Worm (Caenorhabditis elegans) whole organism, L1 larva: Measurements from ENCODE around the gene cln-3.1.

Experiments used
- C16A3.4 ChIP-seq: fragments of 150-350 bp; optimal IDR thresholded peaks from 2 replicates; lab custom pipeline; 2014; ENCODE audit warnings: missing biosample characterization, missing genetic modification characterization
- alr-1 ChIP-seq: fragments of 200-800 bp; sonication (Bioruptor generic); optimal IDR thresholded peaks from 2 replicates; lab custom pipeline; 2018; ENCODE audit warnings: borderline replicate concordance, mild to moderate bottlenecking, missing genetic modification characterization, missing compliant biosample characterization
- ama-1 ChIP-seq: fragments of 150-350 bp; optimal IDR thresholded peaks from 2 replicates; lab custom pipeline; 2014
- blmp-1 ChIP-seq: fragments of 150-350 bp; optimal IDR thresholded peaks from 2 replicates; lab custom pipeline; 2014; ENCODE audit warnings: missing biosample characterization, missing genetic modification characterization
- ceh-63 ChIP-seq: fragments of 200-800 bp; sonication (Bioruptor generic); optimal IDR thresholded peaks from 2 replicates; lab custom pipeline; 2018; ENCODE audit warnings: mild to moderate bottlenecking, missing genetic modification characterization, missing compliant biosample characterization
- ceh-8 ChIP-seq: fragments of 200-800 bp; sonication (Bioruptor generic); optimal IDR thresholded peaks from 2 replicates; lab custom pipeline; 2018; ENCODE audit warnings: mild to moderate bottlenecking, missing genetic modification characterization, moderate library complexity, missing compliant biosample characterization
- ceh-90 ChIP-seq: sonication (generic microtip); optimal IDR thresholded peaks from 2 replicates; lab custom pipeline; 2016; ENCODE audit warnings: missing genetic modification characterization, missing compliant biosample characterization
- ces-1 ChIP-seq: fragments of 150-350 bp; optimal IDR thresholded peaks from 2 replicates; lab custom pipeline; 2014; ENCODE audit warnings: missing biosample characterization, missing genetic modification reagents, missing genetic modification characterization
- dpl-1 ChIP-seq, 3 experiments: fragments of 150-350 bp in 2 of 3; sonication (generic microtip) in 1 of 3; optimal IDR thresholded peaks; 2 replicates each; lab custom pipeline; 2014 to 2017; ENCODE audit warnings: missing biosample characterization in 3 of 3, missing genetic modification characterization in 3 of 3, missing genetic modification reagents in 3 of 3
- dsc-1 ChIP-seq: sonication (generic microtip); optimal IDR thresholded peaks from 2 replicates; lab custom pipeline; 2016; ENCODE audit warnings: mild to moderate bottlenecking, missing genetic modification characterization, missing compliant biosample characterization
- efl-1 ChIP-seq, 4 experiments: fragments of 150-350 bp; optimal IDR thresholded peaks in 3 of 4; peaks in 1 of 4; 1 replicate in 1 of 4; 2 replicates in 3 of 4; lab custom pipeline; 2014; ENCODE audit warnings: missing biosample characterization in 2 of 4, missing genetic modification characterization in 2 of 4, missing genetic modification reagents in 2 of 4
- egl-27 ChIP-seq, 2 experiments: fragments of 150-350 bp in 1 of 2; sonication (generic microtip); optimal IDR thresholded peaks; 3 replicates each; lab custom pipeline; 2017 to 2018; ENCODE audit warnings: missing biosample characterization in 2 of 2, missing genetic modification characterization in 2 of 2, missing genetic modification reagents in 2 of 2
- elt-2 ChIP-seq: sonication (generic microtip); optimal IDR thresholded peaks from 2 replicates; lab custom pipeline; 2016; ENCODE audit warnings: missing genetic modification characterization, mild to moderate bottlenecking, inconsistent platforms, missing compliant biosample characterization, missing genetic modification reagents
- elt-3 ChIP-seq, 6 experiments: fragments of 150-350 bp in 1 of 6; sonication (generic microtip); optimal IDR thresholded peaks; 2 replicates each; lab custom pipeline; 2017 to 2018; ENCODE audit warnings: missing biosample characterization in 6 of 6, missing genetic modification characterization in 6 of 6, inconsistent platforms in 1 of 6
- ets-5 ChIP-seq: fragments of 200-800 bp; sonication (Bioruptor generic); IDR thresholded peaks from 2 replicates; pipeline ENCODE4 v1.3.6; 2022; ENCODE audit warnings: missing genetic modification characterization, missing compliant biosample characterization
- fkh-10 ChIP-seq: sonication (generic microtip); optimal IDR thresholded peaks from 2 replicates; lab custom pipeline; 2017; ENCODE audit warnings: missing biosample characterization, missing genetic modification reagents, missing genetic modification characterization
- fkh-8 ChIP-seq: sonication (generic microtip); optimal IDR thresholded peaks from 2 replicates; lab custom pipeline; 2016; ENCODE audit warnings: mild to moderate bottlenecking, missing genetic modification characterization, missing compliant biosample characterization
- hpl-2 ChIP-seq: fragments of 150-350 bp; optimal IDR thresholded peaks from 2 replicates; lab custom pipeline; 2014; ENCODE audit warnings: missing biosample characterization, missing genetic modification reagents, missing genetic modification characterization
- lin-13 ChIP-seq: fragments of 150-350 bp; optimal IDR thresholded peaks from 2 replicates; lab custom pipeline; 2014; ENCODE audit warnings: missing biosample characterization, missing genetic modification reagents, missing genetic modification characterization
- lin-14 ChIP-seq: fragments of 200-800 bp; sonication (Bioruptor generic); optimal IDR thresholded peaks from 2 replicates; lab custom pipeline; 2018; ENCODE audit warnings: mild to moderate bottlenecking, missing genetic modification characterization, moderate library complexity, missing compliant biosample characterization
- lin-35 ChIP-seq, 2 experiments: fragments of 150-350 bp; optimal IDR thresholded peaks; 2 replicates each; lab custom pipeline; 2014; ENCODE audit warnings: missing biosample characterization in 2 of 2, missing genetic modification characterization in 2 of 2, missing genetic modification reagents in 2 of 2
- lsy-2 ChIP-seq, 2 experiments: fragments of 150-350 bp; optimal IDR thresholded peaks; 2 replicates each; lab custom pipeline; 2014; ENCODE audit warnings: missing biosample characterization in 2 of 2, missing genetic modification characterization in 2 of 2
- mab-9 ChIP-seq: fragments of 200-800 bp; sonication (Bioruptor generic); IDR thresholded peaks from 2 replicates; pipeline ENCODE4 v1.3.6; 2022; ENCODE audit warnings: missing genetic modification reagents, missing genetic modification characterization, missing compliant biosample characterization
- mdl-1 ChIP-seq, 2 experiments: fragments of 150-350 bp; optimal IDR thresholded peaks; 2 replicates each; lab custom pipeline; 2014 to 2017; ENCODE audit warnings: missing biosample characterization in 2 of 2, missing genetic modification characterization in 2 of 2, inconsistent platforms in 1 of 2
- nhr-11 ChIP-seq: fragments of 150-350 bp; optimal IDR thresholded peaks from 2 replicates; lab custom pipeline; 2014; ENCODE audit warnings: missing biosample characterization, missing genetic modification characterization
- nhr-19 ChIP-seq: fragments of 200-800 bp; sonication (Bioruptor generic); conservative IDR thresholded peaks from 2 replicates; pipeline ENCODE4 v1.3.6; 2022; ENCODE audit warnings: missing genetic modification characterization, missing compliant biosample characterization
- nhr-20 ChIP-seq: sonication (generic microtip); optimal IDR thresholded peaks from 2 replicates; lab custom pipeline; 2016; ENCODE audit warnings: mild to moderate bottlenecking, missing genetic modification characterization, missing compliant biosample characterization
- nhr-237 ChIP-seq: fragments of 150-350 bp; optimal IDR thresholded peaks from 2 replicates; lab custom pipeline; 2014; ENCODE audit warnings: missing biosample characterization, missing genetic modification characterization
- nhr-28 ChIP-seq: fragments of 150-350 bp; optimal IDR thresholded peaks from 2 replicates; lab custom pipeline; 2014; ENCODE audit warnings: missing biosample characterization, missing genetic modification characterization
- nhr-47 ChIP-seq: sonication (generic microtip); optimal IDR thresholded peaks from 2 replicates; lab custom pipeline; 2016; ENCODE audit warnings: mild to moderate bottlenecking, missing genetic modification characterization, moderate library complexity, missing compliant biosample characterization
- nhr-71 ChIP-seq: sonication (generic microtip); optimal IDR thresholded peaks from 2 replicates; lab custom pipeline; 2016; ENCODE audit warnings: mild to moderate bottlenecking, missing genetic modification characterization, moderate library complexity, missing compliant biosample characterization
- nhr-85 ChIP-seq: sonication (generic microtip); peaks from one replicate; lab custom pipeline; 2016; ENCODE audit warnings: missing genetic modification characterization, inconsistent platforms, missing compliant biosample characterization
- nhr-90 ChIP-seq: sonication (generic microtip); optimal IDR thresholded peaks from 2 replicates; lab custom pipeline; 2016; ENCODE audit warnings: mild to moderate bottlenecking, missing genetic modification characterization, missing compliant biosample characterization; ENCODE audit not compliant: poor library complexity
- pax-3 ChIP-seq: fragments of 200-800 bp; sonication (Bioruptor generic); optimal IDR thresholded peaks from 2 replicates; lab custom pipeline; 2018; ENCODE audit warnings: mild to moderate bottlenecking, missing genetic modification characterization, moderate library complexity, missing compliant biosample characterization
- skn-1 ChIP-seq: fragments of 150-350 bp; optimal IDR thresholded peaks from 2 replicates; lab custom pipeline; 2014; ENCODE audit warnings: missing biosample characterization, missing genetic modification characterization
- snu-23 ChIP-seq: sonication (generic microtip); optimal IDR thresholded peaks from 2 replicates; lab custom pipeline; 2016; ENCODE audit warnings: missing genetic modification characterization, missing compliant biosample characterization
- sox-4 ChIP-seq: sonication (generic microtip); optimal IDR thresholded peaks from 2 replicates; lab custom pipeline; 2016; ENCODE audit warnings: missing genetic modification characterization, missing compliant biosample characterization
- sptf-1 ChIP-seq: fragments of 150-350 bp; optimal IDR thresholded peaks from 2 replicates; lab custom pipeline; 2014; ENCODE audit warnings: missing biosample characterization, missing genetic modification characterization
- sup-37 ChIP-seq: fragments of 200-800 bp; sonication (Bioruptor generic); optimal IDR thresholded peaks from 2 replicates; lab custom pipeline; 2018; ENCODE audit warnings: mild to moderate bottlenecking, missing genetic modification characterization, missing compliant biosample characterization
- swsn-7 ChIP-seq: sonication (generic microtip); optimal IDR thresholded peaks from 2 replicates; lab custom pipeline; 2016; ENCODE audit warnings: missing genetic modification characterization, missing compliant biosample characterization
- tbx-2 ChIP-seq: sonication (generic microtip); optimal IDR thresholded peaks from 2 replicates; lab custom pipeline; 2016; ENCODE audit warnings: missing genetic modification characterization, missing compliant biosample characterization
- unc-86 ChIP-seq: sonication (generic microtip); optimal IDR thresholded peaks from 2 replicates; lab custom pipeline; 2016; ENCODE audit warnings: missing genetic modification characterization, missing compliant biosample characterization
- vab-15 ChIP-seq: sonication (generic microtip); optimal IDR thresholded peaks from 2 replicates; lab custom pipeline; 2017; ENCODE audit warnings: missing genotype, mild to moderate bottlenecking, missing genetic modification characterization, missing compliant biosample characterization
- xbp-1 ChIP-seq: sonication (generic microtip); optimal IDR thresholded peaks from 2 replicates; lab custom pipeline; 2016; ENCODE audit warnings: missing genetic modification characterization, missing compliant biosample characterization
- zag-1 ChIP-seq: fragments of 150-350 bp; optimal IDR thresholded peaks from 2 replicates; lab custom pipeline; 2014; ENCODE audit warnings: missing biosample characterization, missing genetic modification characterization
- ztf-11 ChIP-seq, 2 experiments: sonication (generic microtip); optimal IDR thresholded peaks; 2 replicates each; lab custom pipeline; 2016 to 2017; ENCODE audit warnings: missing genetic modification characterization in 2 of 2, missing biosample characterization in 1 of 2, missing compliant biosample characterization in 1 of 2
- ztf-4 ChIP-seq: fragments of 150-350 bp; optimal IDR thresholded peaks from 2 replicates; lab custom pipeline; 2014; ENCODE audit warnings: missing biosample characterization, missing genetic modification characterization

Gene cln-3.1

DNA sequence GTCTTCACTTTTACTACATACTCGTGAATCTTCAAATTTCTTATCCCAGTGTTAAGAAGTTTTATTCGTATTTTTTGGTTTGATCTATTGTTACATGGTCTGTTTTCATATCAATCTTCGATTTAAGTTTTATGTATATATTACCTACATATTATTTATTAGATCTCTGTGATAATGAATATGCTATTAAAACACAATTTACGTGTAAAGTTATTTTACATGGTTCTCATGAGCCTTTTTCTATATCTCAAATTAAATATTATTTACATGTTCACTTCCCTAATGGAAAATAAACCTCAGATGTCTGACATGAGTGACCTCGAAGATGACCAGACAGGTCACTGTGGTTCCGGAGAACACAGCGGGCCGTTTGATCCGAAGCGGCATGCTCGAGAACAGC is 20.9 kb downstream of the cln-3.1 start, which contains the start of gene mxl-1:
TSS of gene mxl-1 (plus strand) at position 301 of the 400 bp plus-strand sequence.
- TF ChIP-seq nhr-28, result no peak
- TF ChIP-seq pax-3 (tag; lab: Kevin White, UChicago), result no peak
- no peak for TF ChIP-seq blmp-1
- no peak for TF ChIP-seq snu-23 (GFP tag; lab: Kevin White, UChicago)
- TF ChIP-seq fkh-8 (tag; lab: Kevin White, UChicago), result no peak
- no peak for TF ChIP-seq efl-1 (optimal IDR thresholded peaks at IDR 0.05; lab: Kevin White, UChicago)
- TF ChIP-seq efl-1 (GFP tag; optimal IDR thresholded peaks at IDR 0.05 in 1 of 2; lab: Kevin White, UChicago), result no peak
- no peak for TF ChIP-seq C16A3.4
- TF ChIP-seq lin-13, result no peak
- no peak for TF ChIP-seq lin-14 (GFP tag; lab: Kevin White, UChicago)
- no peak for TF ChIP-seq mdl-1 (tag; optimal IDR thresholded peaks at IDR 0.05; lab: Kevin White, UChicago)
- TF ChIP-seq nhr-71 (tag; lab: Kevin White, UChicago), result no peak
- TF ChIP-seq zag-1 (tag; lab: Kevin White, UChicago), result no peak
- no peak for TF ChIP-seq ets-5 (GFP tag; lab: Robert Waterston, UW)
- no peak for TF ChIP-seq egl-27 (tag; optimal IDR thresholded peaks at IDR 0.05; lab: Kevin White, UChicago)
- TF ChIP-seq sox-4 (tag; lab: Kevin White, UChicago), result no peak
- TF ChIP-seq unc-86 (tag; lab: Kevin White, UChicago), result no peak
- no peak for TF ChIP-seq dpl-1 (GFP tag; optimal IDR thresholded peaks at IDR 0.05; lab: Kevin White, UChicago)
- TF ChIP-seq nhr-20 (tag; lab: Kevin White, UChicago), result no peak
- no peak for TF ChIP-seq alr-1 (tag; lab: Kevin White, UChicago)
- no peak for TF ChIP-seq lin-35 (GFP tag; optimal IDR thresholded peaks at IDR 0.05; lab: Kevin White, UChicago)

DNA sequence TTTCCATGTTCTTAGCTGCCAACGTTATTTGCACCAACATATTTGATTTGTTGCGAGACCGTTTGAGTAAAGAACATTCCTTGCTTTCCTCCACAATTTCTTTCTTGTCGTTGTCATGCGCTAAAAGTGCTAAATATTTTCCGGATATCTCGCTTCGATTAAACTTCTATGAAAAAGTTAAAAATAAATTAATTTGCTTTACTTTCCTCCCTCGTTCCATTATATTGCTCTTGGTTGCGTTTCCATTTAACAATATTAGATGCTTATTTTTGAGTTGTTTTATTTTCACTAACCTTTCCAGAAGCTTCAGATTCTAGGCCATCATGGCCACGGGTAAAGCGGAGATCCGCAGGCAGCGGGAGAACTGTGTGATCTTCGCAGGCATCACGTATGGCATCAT is 23.9 kb downstream of the cln-3.1 start, which contains the start of gene pgap-1:
TSS of gene pgap-1 (plus strand) at position 301 of the 400 bp plus-strand sequence.
- TF ChIP-seq xbp-1 (no peak), vab-15 (tag; lab: Kevin White, UChicago) (no peak), dsc-1 (no peak), ceh-8 (no peak), nhr-11 (tag; lab: Kevin White, UChicago) (no peak), nhr-19 (no peak), fkh-10 (no peak), ztf-11 (tag; optimal IDR thresholded peaks at IDR 0.05; lab: Kevin White, UChicago) (no peak), lin-35 (GFP tag; optimal IDR thresholded peaks at IDR 0.05; lab: Kevin White, UChicago) (no peak), nhr-90 (tag; lab: Kevin White, UChicago) (no peak), nhr-71 (tag; lab: Kevin White, UChicago) (no peak), ztf-4 (tag; lab: Kevin White, UChicago) (no peak), ceh-63 (GFP tag; lab: Kevin White, UChicago) (no peak), tbx-2 (no peak), elt-2 (tag; lab: Kevin White, UChicago) (no peak), lsy-2 (tag; optimal IDR thresholded peaks at IDR 0.05; lab: Kevin White, UChicago) (no peak)
- TF ChIP-seq, all 84 proteins: peak for 0

DNA sequence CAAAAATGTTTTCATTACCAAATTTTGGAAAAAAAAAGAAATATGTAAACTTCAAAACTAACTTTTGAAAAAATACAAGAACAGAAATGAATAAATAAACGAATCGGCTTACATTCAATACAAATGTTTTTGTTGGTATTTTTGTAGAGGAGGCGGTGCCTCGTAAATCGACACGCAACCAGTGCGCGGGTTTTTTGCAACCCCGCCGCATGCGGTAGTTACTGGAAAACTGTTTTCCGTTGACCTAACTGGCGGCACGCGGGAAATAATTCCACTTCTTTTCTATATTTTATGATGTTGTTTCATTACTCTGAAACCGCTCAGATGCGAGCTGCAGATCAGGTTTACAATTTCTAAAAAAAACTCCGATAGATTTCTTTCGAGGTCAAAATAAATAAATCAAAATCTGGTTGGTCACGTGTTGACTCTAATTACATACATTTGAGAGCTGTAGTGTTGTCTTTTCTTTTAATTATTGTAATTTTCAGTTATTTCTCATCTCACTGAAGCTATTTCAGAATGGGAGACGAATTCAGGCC is 26.2 kb downstream of the cln-3.1 start, which contains the start of the genes dvc-1 and ima-1:
TSS of gene dvc-1 (minus strand) at position 145 of the 539 bp plus-strand sequence.
TSS of gene ima-1 (plus strand) at position 489 of the 539 bp plus-strand sequence.
- TF ChIP-seq lin-14 (GFP tag; lab: Kevin White, UChicago), result peak; percentile 64
- TF ChIP-seq blmp-1, result peak; percentile 44
- TF ChIP-seq nhr-11 (tag; lab: Kevin White, UChicago), result no peak
- TF ChIP-seq skn-1 (tag; lab: Kevin White, UChicago), result peak; percentile 53
- TF ChIP-seq nhr-85, result peak; percentile 76
- peak; percentile 7 for TF ChIP-seq pax-3 (tag; lab: Kevin White, UChicago)
- no peak for TF ChIP-seq sup-37 (GFP tag; lab: Kevin White, UChicago)
- peak; percentile 72 for TF ChIP-seq nhr-47
- TF ChIP-seq nhr-90 (tag; lab: Kevin White, UChicago), result peak; percentile 74
- peak; percentile 7 for TF ChIP-seq nhr-237 (tag; lab: Kevin White, UChicago)
- no peak for TF ChIP-seq ces-1 (GFP tag; lab: Kevin White, UChicago)
- no peak for TF ChIP-seq fkh-8 (tag; lab: Kevin White, UChicago)
- TF ChIP-seq vab-15 (tag; lab: Kevin White, UChicago), result no peak
- TF ChIP-seq elt-3 (tag; optimal IDR thresholded peaks at IDR 0.05; lab: Kevin White, UChicago), result peak in 2 of 6 experiments; percentile 6 to 9
- TF ChIP-seq dpl-1 (GFP tag; optimal IDR thresholded peaks at IDR 0.05; lab: Kevin White, UChicago), result peak; percentile 36 to 68 (median 62)
- no peak for TF ChIP-seq ama-1
- TF ChIP-seq hpl-2 (GFP tag; lab: Kevin White, UChicago), result peak; percentile 25
- peak; percentile 71 for TF ChIP-seq swsn-7 (tag; lab: Kevin White, UChicago)
- peak; percentile 60 to 65 for TF ChIP-seq lin-35 (GFP tag; optimal IDR thresholded peaks at IDR 0.05; lab: Kevin White, UChicago)
- TF ChIP-seq sptf-1 (tag; lab: Kevin White, UChicago), result no peak
- TF ChIP-seq egl-27 (tag; optimal IDR thresholded peaks at IDR 0.05; lab: Kevin White, UChicago), result no peak
- peak; percentile 44 for TF ChIP-seq lin-13
- TF ChIP-seq ceh-90 (tag; lab: Kevin White, UChicago), result no peak
- peak; percentile 13 for TF ChIP-seq fkh-10
- TF ChIP-seq mab-9 (GFP tag; lab: Robert Waterston, UW), result no peak
